Worm (Caenorhabditis elegans): ENCODE measurements around the gene F44A6.5.

DNA sequence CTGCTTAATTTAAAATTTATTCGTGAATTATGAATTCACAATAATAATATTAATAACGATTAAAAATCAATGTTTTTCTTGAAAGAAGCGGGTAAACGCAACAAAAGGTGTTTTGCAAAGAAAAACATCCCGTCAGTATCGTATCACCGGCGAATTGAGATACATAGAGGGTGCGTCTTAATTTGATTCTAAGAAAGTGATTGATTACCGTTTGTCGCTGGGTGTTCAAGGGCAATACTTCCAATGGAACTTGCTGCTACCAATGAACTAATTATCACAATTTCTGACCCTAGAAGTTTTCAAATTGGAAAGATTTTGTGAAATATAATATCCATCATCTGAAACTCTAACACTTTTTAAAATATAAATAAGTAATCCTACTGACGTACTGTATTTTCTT, 26.9 kb upstream of the F44A6.5 start:
- TF ChIP-seq attf-3 (GFP tag; conservative IDR thresholded peaks at IDR 0.05) = no peak
- no peak for TF ChIP-seq repo-1 (tag; optimal IDR thresholded peaks at IDR 0.05)
- TF ChIP-seq hsf-1 (GFP tag; IDR thresholded peaks at IDR 0.05) = no peak
